Fruit fly (Drosophila melanogaster) whole organism, embryonic: ENCODE data around the gene Oatp30B.

Source experiments
- Atf3 ChIP-seq: fragments of 200-800 bp; sonication (Bioruptor generic); optimal IDR thresholded peaks from 3 replicates; lab custom pipeline; 2016; ENCODE audit warnings: missing biosample characterization, missing genetic modification characterization
- Awh ChIP-seq: fragments of 200-800 bp; sonication (Bioruptor generic); IDR thresholded peaks from 2 replicates; pipeline ENCODE4, ENCODE4 v1.3.6; 2022; ENCODE audit warnings: missing biosample characterization, missing genetic modification characterization
- CG10431 ChIP-seq: fragments of 200-800 bp; sonication (Bioruptor generic); optimal IDR thresholded peaks from 3 replicates; lab custom pipeline; 2018; ENCODE audit warnings: missing biosample characterization, mild to moderate bottlenecking, missing genetic modification characterization
- CG10979 ChIP-seq: fragments of 200-800 bp; sonication (Bioruptor generic); optimal IDR thresholded peaks from 2 replicates; lab custom pipeline; 2018; ENCODE audit warnings: missing biosample characterization, mild to moderate bottlenecking, missing genetic modification characterization, moderate library complexity
- CG11093 ChIP-seq: fragments of 200-800 bp; sonication (Bioruptor generic); IDR thresholded peaks from 3 replicates; pipeline ENCODE4 v1.3.6; 2022; ENCODE audit warnings: missing biosample characterization, missing genetic modification characterization
- CG11398 ChIP-seq: fragments of 200-800 bp; sonication (Bioruptor generic); optimal IDR thresholded peaks from 2 replicates; lab custom pipeline; 2016; ENCODE audit warnings: missing biosample characterization, missing genetic modification characterization
- CG12071 ChIP-seq: fragments of 200-800 bp; sonication (Bioruptor generic); optimal IDR thresholded peaks from 3 replicates; lab custom pipeline; 2018; ENCODE audit warnings: missing biosample characterization, mild to moderate bottlenecking, missing genetic modification characterization
- CG12299 ChIP-seq: fragments of 200-800 bp; sonication (Bioruptor generic); optimal IDR thresholded peaks from 2 replicates; lab custom pipeline; 2018; ENCODE audit warnings: missing biosample characterization, mild to moderate bottlenecking, missing genetic modification characterization
- CG13287 ChIP-seq: fragments of 200-800 bp; sonication (Bioruptor generic); IDR thresholded peaks from 2 replicates; pipeline ENCODE4 v1.3.6; 2022; ENCODE audit warnings: missing biosample characterization, missing genetic modification characterization; ENCODE audit not compliant: partially characterized antibody
- CG13775 ChIP-seq: fragments of 200-800 bp; sonication (Bioruptor generic); optimal IDR thresholded peaks from 3 replicates; lab custom pipeline; 2017; ENCODE audit warnings: missing biosample characterization, mild to moderate bottlenecking, missing genetic modification characterization
- CG14965 ChIP-seq: fragments of 200-800 bp; sonication (Bioruptor generic); optimal IDR thresholded peaks from 2 replicates; lab custom pipeline; 2016; ENCODE audit warnings: missing biosample characterization, missing genetic modification characterization, borderline replicate concordance
- CG1602 ChIP-seq: fragments of 200-800 bp; sonication (Bioruptor generic); optimal IDR thresholded peaks from 3 replicates; lab custom pipeline; 2016; ENCODE audit warnings: missing biosample characterization, missing genetic modification characterization
- CG1603 ChIP-seq: fragments of 200-800 bp; sonication (Bioruptor generic); optimal IDR thresholded peaks from 2 replicates; lab custom pipeline; 2019; ENCODE audit warnings: missing biosample characterization, mild to moderate bottlenecking, missing genetic modification characterization, moderate library complexity
- CG16815 ChIP-seq: fragments of 200-800 bp; sonication (Bioruptor generic); optimal IDR thresholded peaks from 3 replicates; lab custom pipeline; 2017; ENCODE audit warnings: missing biosample characterization, mild to moderate bottlenecking, missing genetic modification characterization
- CG1832 ChIP-seq: fragments of 200-800 bp; sonication (Bioruptor generic); optimal IDR thresholded peaks from 2 replicates; lab custom pipeline; 2017; ENCODE audit warnings: missing biosample characterization, mild to moderate bottlenecking, missing genetic modification characterization, inconsistent platforms
- CG2116 ChIP-seq: fragments of 200-800 bp; sonication (Bioruptor generic); optimal IDR thresholded peaks from 3 replicates; lab custom pipeline; 2018; ENCODE audit warnings: missing biosample characterization, mild to moderate bottlenecking, missing genetic modification characterization
- CG2875 ChIP-seq: fragments of 200-800 bp; sonication (Bioruptor generic); optimal IDR thresholded peaks from 2 replicates; lab custom pipeline; 2017; ENCODE audit warnings: missing biosample characterization, mild to moderate bottlenecking, missing genetic modification characterization, missing genetic modification reagents
- CG34376 ChIP-seq: fragments of 200-800 bp; sonication (Bioruptor generic); optimal IDR thresholded peaks from 2 replicates; lab custom pipeline; 2018; ENCODE audit warnings: missing biosample characterization, mild to moderate bottlenecking, missing genetic modification characterization
- CG4820 ChIP-seq: fragments of 200-800 bp; sonication (Bioruptor generic); optimal IDR thresholded peaks from 3 replicates; lab custom pipeline; 2016; ENCODE audit warnings: missing biosample characterization, missing genetic modification characterization
- CG6272 ChIP-seq: fragments of 200-800 bp; sonication (Bioruptor generic); IDR thresholded peaks from 2 replicates; pipeline ENCODE4 v1.3.6; 2022; ENCODE audit warnings: missing biosample characterization, missing genetic modification characterization
- CG9437 ChIP-seq: fragments of 200-800 bp; sonication (Bioruptor generic); optimal IDR thresholded peaks from 2 replicates; lab custom pipeline; 2018; ENCODE audit warnings: missing biosample characterization, mild to moderate bottlenecking, missing genetic modification characterization
- Dip2 ChIP-seq: fragments of 200-800 bp; sonication (Bioruptor generic); IDR thresholded peaks from 2 replicates; pipeline ENCODE4 v1.3.6; 2022; ENCODE audit warnings: missing biosample characterization, missing genetic modification characterization
- Gug ChIP-seq: fragments of 200-800 bp; sonication (Bioruptor generic); IDR thresholded peaks from 4 replicates; pipeline ENCODE4 v1.3.6; 2022; ENCODE audit warnings: missing biosample characterization, missing genetic modification characterization
- Hmx ChIP-seq: fragments of 200-800 bp; sonication (Bioruptor generic); optimal IDR thresholded peaks from 2 replicates; lab custom pipeline; 2016; ENCODE audit warnings: missing biosample characterization, missing genetic modification characterization
- Hr39 ChIP-seq: fragments of >200 bp; optimal IDR thresholded peaks from 2 replicates; lab custom pipeline; 2017
- MBD-R2 ChIP-seq: fragments of 200-800 bp; sonication (Bioruptor generic); IDR thresholded peaks from 2 replicates; pipeline ENCODE4 v1.3.6; 2022; ENCODE audit warnings: missing biosample characterization, missing genetic modification characterization
- MTF-1 ChIP-seq: fragments of 200-800 bp; sonication (Bioruptor generic); optimal IDR thresholded peaks from 2 replicates; lab custom pipeline; 2018; ENCODE audit warnings: missing biosample characterization, mild to moderate bottlenecking, missing genetic modification characterization, borderline replicate concordance
- Myb ChIP-seq: fragments of 200-800 bp; sonication (Bioruptor generic); optimal IDR thresholded peaks from 2 replicates; lab custom pipeline; 2016; ENCODE audit warnings: missing biosample characterization, missing genetic modification characterization
- NC2β ChIP-seq: fragments of 200-800 bp; sonication (Bioruptor generic); optimal IDR thresholded peaks from 2 replicates; lab custom pipeline; 2016; ENCODE audit warnings: missing biosample characterization, missing genetic modification characterization
- Nf-YC ChIP-seq: fragments of 200-800 bp; optimal IDR thresholded peaks from 3 replicates; lab custom pipeline; 2019; ENCODE audit warnings: missing biosample characterization, mild to moderate bottlenecking, missing genetic modification characterization, moderate library complexity
- Oaz ChIP-seq: fragments of 200-800 bp; sonication (Bioruptor generic); IDR thresholded peaks from 2 replicates; pipeline ENCODE4 v1.3.6; 2022; ENCODE audit warnings: missing biosample characterization, missing genetic modification characterization
- Ravus ChIP-seq: fragments of 200-800 bp; sonication (Bioruptor generic); IDR thresholded peaks from 2 replicates; pipeline ENCODE4 v1.3.6; 2022; ENCODE audit warnings: missing biosample characterization, missing genetic modification characterization
- TFAM ChIP-seq: fragments of 200-800 bp; sonication (Bioruptor generic); optimal IDR thresholded peaks from 2 replicates; lab custom pipeline; 2017; ENCODE audit warnings: missing biosample characterization, missing genetic modification characterization, inconsistent platforms
- Vsx1 ChIP-seq: fragments of 200-800 bp; sonication (Bioruptor generic); optimal IDR thresholded peaks from 2 replicates; lab custom pipeline; 2017; ENCODE audit warnings: missing biosample characterization, mild to moderate bottlenecking, missing genetic modification characterization, missing genetic modification reagents
- caup ChIP-seq: fragments of 200-800 bp; sonication (Bioruptor generic); optimal IDR thresholded peaks from 3 replicates; lab custom pipeline; 2017; ENCODE audit warnings: missing biosample characterization, mild to moderate bottlenecking, missing genetic modification characterization, moderate library complexity; ENCODE audit not compliant: severe bottlenecking
- corto ChIP-seq: fragments of 200-800 bp; sonication (Bioruptor generic); optimal IDR thresholded peaks from 2 replicates; lab custom pipeline; 2016; ENCODE audit warnings: missing biosample characterization, mild to moderate bottlenecking, missing genetic modification characterization, moderate library complexity
- crc ChIP-seq: fragments of 200-800 bp; sonication (Bioruptor generic); optimal IDR thresholded peaks from 2 replicates; lab custom pipeline; 2016; ENCODE audit warnings: missing biosample characterization, missing genetic modification characterization
- dpn ChIP-seq, 2 experiments: fragments of 200-800 bp; sonication (Bioruptor generic); optimal IDR thresholded peaks; 3 replicates each; lab custom pipeline; 2016; ENCODE audit warnings: missing biosample characterization in 2 of 2, missing genetic modification characterization in 2 of 2
- fru ChIP-seq: fragments of >200 bp; optimal IDR thresholded peaks from 2 replicates; lab custom pipeline; 2017
- gcm2 ChIP-seq: fragments of 200-800 bp; sonication (Bioruptor generic); optimal IDR thresholded peaks from 2 replicates; lab custom pipeline; 2016; ENCODE audit warnings: missing biosample characterization, missing genetic modification characterization
- hbn ChIP-seq: fragments of 200-800 bp; sonication (Bioruptor generic); IDR thresholded peaks from 2 replicates; pipeline ENCODE4 v1.3.6; 2022; ENCODE audit warnings: missing biosample characterization, missing genetic modification characterization; ENCODE audit not compliant: partially characterized antibody
- inv ChIP-seq: fragments of 200-800 bp; sonication (Bioruptor generic); IDR thresholded peaks from 2 replicates; pipeline ENCODE4 v1.3.6; 2022; ENCODE audit warnings: missing biosample characterization, missing genetic modification characterization; ENCODE audit not compliant: partially characterized antibody
- kni ChIP-seq: fragments of 200-800 bp; sonication (Bioruptor generic); optimal IDR thresholded peaks from 3 replicates; lab custom pipeline; 2017; ENCODE audit warnings: mild to moderate bottlenecking, missing biosample characterization, missing genetic modification reagents, missing genetic modification characterization
- lbe ChIP-seq: fragments of 200-800 bp; sonication (Bioruptor generic); optimal IDR thresholded peaks from 2 replicates; lab custom pipeline; 2016; ENCODE audit warnings: missing biosample characterization, mild to moderate bottlenecking, missing genetic modification characterization
- pros ChIP-seq: fragments of 200-800 bp; sonication (Bioruptor generic); optimal IDR thresholded peaks from 3 replicates; lab custom pipeline; 2019; ENCODE audit warnings: missing biosample characterization, mild to moderate bottlenecking, missing genetic modification characterization, moderate library complexity
- pzg ChIP-seq: fragments of 200-800 bp; sonication (Bioruptor generic); optimal IDR thresholded peaks from 3 replicates; lab custom pipeline; 2018; ENCODE audit warnings: missing biosample characterization, mild to moderate bottlenecking, missing genetic modification characterization, moderate library complexity
- ranshi ChIP-seq: fragments of 200-800 bp; sonication (Bioruptor generic); IDR thresholded peaks from 2 replicates; pipeline ENCODE4 v1.3.6; 2022; ENCODE audit warnings: missing biosample characterization, missing genetic modification characterization
- scrt ChIP-seq: fragments of 200-800 bp; sonication (Bioruptor generic); optimal IDR thresholded peaks from 2 replicates; lab custom pipeline; 2018; ENCODE audit warnings: missing biosample characterization, mild to moderate bottlenecking, missing genetic modification characterization, moderate library complexity
- ttk ChIP-seq: fragments of 200-800 bp; sonication (Bioruptor generic); IDR thresholded peaks from 2 replicates; pipeline ENCODE4 v2.1.2; 2022; ENCODE audit warnings: missing biosample characterization, missing genetic modification characterization
- tx ChIP-seq: fragments of 200-800 bp; sonication (Bioruptor generic); optimal IDR thresholded peaks from 2 replicates; lab custom pipeline; 2016; ENCODE audit warnings: missing biosample characterization, missing genetic modification characterization
- zfh1 ChIP-seq: fragments of 200-800 bp; sonication (Bioruptor generic); IDR thresholded peaks from 3 replicates; pipeline ENCODE4 v1.3.6; 2022; ENCODE audit warnings: missing biosample characterization, missing genetic modification characterization

Oatp30B gene

DNA sequence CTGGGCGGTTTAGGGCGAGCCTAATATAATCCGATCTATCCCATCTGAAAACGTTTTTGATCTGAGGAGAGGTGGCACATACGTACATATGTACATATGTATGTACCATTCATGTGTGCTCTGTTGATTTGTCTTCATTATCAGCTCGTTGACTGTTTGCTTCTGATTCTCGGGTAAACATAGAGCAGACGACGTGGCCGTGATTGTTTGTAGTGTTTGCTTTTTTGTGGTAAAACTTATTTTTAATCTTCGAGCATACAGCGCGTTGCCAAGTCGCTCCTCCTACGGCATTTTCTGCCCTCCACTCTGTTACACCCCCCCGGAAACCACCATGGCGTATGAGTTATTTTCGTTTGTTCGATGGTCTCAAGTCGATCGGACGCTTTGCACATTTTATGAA lies 4.7 kb downstream of the Oatp30B start (continued):
- TF ChIP-seq NC2β (peak; percentile 91), crc (GFP tag; lab: Kevin White, UChicago) (peak; percentile 52), CG10979 (tag; lab: Kevin White, UChicago) (peak; percentile 54), CG4820 (GFP tag; lab: Kevin White, UChicago) (peak; percentile 76), Dip2 (GFP tag; lab: Robert Waterston, UW) (no peak), MBD-R2 (GFP tag; lab: Robert Waterston, UW) (peak; percentile 36; the same call in 1 of the 2 replicates), CG11398 (GFP tag; lab: Kevin White, UChicago) (peak; percentile 95), CG14965 (peak; percentile 78), Ravus (GFP tag; lab: Robert Waterston, UW) (no peak), CG34376 (GFP tag; lab: Kevin White, UChicago) (peak; percentile 93), CG11093 (GFP tag; lab: Robert Waterston, UW) (peak; percentile 65; the same call in 1 of the 3 replicates), Hr39 (lab: Kevin White, UChicago) (no peak), Hmx (GFP tag; lab: Kevin White, UChicago) (no peak), CG9437 (GFP tag; lab: Kevin White, UChicago) (peak; percentile 21), dpn (GFP tag; optimal IDR thresholded peaks at IDR 0.05; lab: Kevin White, UChicago) (peak; percentile 75 to 76), ttk (GFP tag; lab: Robert Waterston, UW) (peak; percentile 43; the same call in 1 of the 2 replicates), CG13287 (GFP tag; lab: Robert Waterston, UW) (no peak), CG2116 (GFP tag; lab: Kevin White, UChicago) (peak; percentile 75), CG2875 (peak; percentile 96), Myb (GFP tag; lab: Kevin White, UChicago) (peak; percentile 45), CG12071 (GFP tag; lab: Kevin White, UChicago) (peak; percentile 96), MTF-1 (GFP tag; lab: Kevin White, UChicago) (peak; percentile 96), kni (GFP tag; lab: Kevin White, UChicago) (peak; percentile 98), ranshi (GFP tag; lab: Robert Waterston, UW) (peak; percentile 80; the same call in 1 of the 2 replicates), TFAM (GFP tag; lab: Kevin White, UChicago) (peak; percentile 83), Nf-YC (tag; lab: Kevin White, UChicago) (peak; percentile 63), pzg (GFP tag; lab: Kevin White, UChicago) (peak; percentile 9), hbn (GFP tag; lab: Robert Waterston, UW) (no peak), CG16815 (GFP tag; lab: Kevin White, UChicago) (peak; percentile 19), corto (GFP tag; lab: Kevin White, UChicago) (no peak), lbe (GFP tag; lab: Kevin White, UChicago) (no peak), CG1602 (GFP tag; lab: Kevin White, UChicago) (peak; percentile 64), inv (GFP tag; lab: Robert Waterston, UW) (no peak), tx (peak; percentile 57), Oaz (peak; percentile 43; the same call in 1 of the 2 replicates), Atf3 (GFP tag; lab: Kevin White, UChicago) (peak; percentile 76), CG10431 (GFP tag; lab: Kevin White, UChicago) (peak; percentile 95), CG13775 (GFP tag; lab: Kevin White, UChicago) (peak; percentile 53), CG1832 (GFP tag; lab: Kevin White, UChicago) (no peak), CG6272 (GFP tag; lab: Robert Waterston, UW) (no peak), zfh1 (GFP tag; lab: Robert Waterston, UW) (peak; percentile 90), Vsx1 (GFP tag; lab: Kevin White, UChicago) (peak; percentile 95), gcm2 (GFP tag; lab: Kevin White, UChicago) (peak; percentile 78), Gug (GFP tag; lab: Robert Waterston, UW) (no peak), CG12299 (peak; percentile 92), CG1603 (tag; lab: Kevin White, UChicago) (peak; percentile 91), fru (lab: Kevin White, UChicago) (no peak), scrt (peak; percentile 82), pros (GFP tag; lab: Kevin White, UChicago) (peak; percentile 37), Awh (GFP tag; lab: Robert Waterston, UW) (peak; percentile 93), caup (GFP tag; lab: Kevin White, UChicago) (peak; percentile 92)
